Fruit fly (Drosophila melanogaster) whole organism, embryonic: ENCODE results near the gene heix.

Source experiments
- Abd-B ChIP-seq: fragments of 200-800 bp; sonication (Bioruptor generic); optimal IDR thresholded peaks from 2 replicates; lab custom pipeline; 2018; ENCODE audit warnings: missing biosample characterization, mild to moderate bottlenecking, missing genetic modification characterization, moderate library complexity
- CG10321 ChIP-seq: fragments of 200-800 bp; sonication (Bioruptor generic); IDR thresholded peaks from 2 replicates; pipeline ENCODE4 v1.3.6; 2022; ENCODE audit warnings: missing biosample characterization, missing genetic modification characterization
- CG11456 ChIP-seq: fragments of 200-800 bp; sonication (Bioruptor generic); IDR thresholded peaks from 3 replicates; pipeline ENCODE4 v1.3.6; 2022; ENCODE audit warnings: missing biosample characterization, missing genetic modification characterization
- CG18599 ChIP-seq: fragments of 200-800 bp; sonication (Bioruptor generic); optimal IDR thresholded peaks from 3 replicates; lab custom pipeline; 2017; ENCODE audit warnings: missing biosample characterization, missing genetic modification characterization, mild to moderate bottlenecking, moderate library complexity, missing genetic modification reagents
- CG32767 ChIP-seq: fragments of 200-800 bp; sonication (Bioruptor generic); IDR thresholded peaks from 2 replicates; pipeline ENCODE4 v1.3.6; 2022; ENCODE audit warnings: missing biosample characterization, missing genetic modification characterization
- CG34224 ChIP-seq: fragments of 200-800 bp; sonication (Bioruptor generic); IDR thresholded peaks from 3 replicates; pipeline ENCODE4 v1.3.6; 2022; ENCODE audit warnings: missing biosample characterization, missing genetic modification characterization; ENCODE audit not compliant: partially characterized antibody
- CG34376 ChIP-seq: fragments of 200-800 bp; sonication (Bioruptor generic); optimal IDR thresholded peaks from 2 replicates; lab custom pipeline; 2018; ENCODE audit warnings: missing biosample characterization, mild to moderate bottlenecking, missing genetic modification characterization
- CG3838 ChIP-seq: fragments of 200-800 bp; sonication (Bioruptor generic); optimal IDR thresholded peaks from 3 replicates; lab custom pipeline; 2016; ENCODE audit warnings: missing biosample characterization, missing genetic modification characterization
- CG3847 ChIP-seq: fragments of 200-800 bp; sonication (Bioruptor generic); IDR thresholded peaks from 2 replicates; pipeline ENCODE4 v1.3.6; 2022; ENCODE audit warnings: missing biosample characterization, missing genetic modification characterization
- CG43689 ChIP-seq: fragments of 200-800 bp; sonication (Bioruptor generic); IDR thresholded peaks from 2 replicates; pipeline ENCODE4 v1.3.6; 2022; ENCODE audit warnings: missing biosample characterization, missing genetic modification characterization
- CG4854 ChIP-seq: fragments of 200-800 bp; sonication (Bioruptor generic); optimal IDR thresholded peaks from 2 replicates; lab custom pipeline; 2016; ENCODE audit warnings: missing biosample characterization, missing genetic modification characterization, inconsistent platforms
- CG7839 ChIP-seq: fragments of 200-800 bp; sonication (Bioruptor generic); optimal IDR thresholded peaks from 3 replicates; lab custom pipeline; 2018; ENCODE audit warnings: missing biosample characterization, mild to moderate bottlenecking, missing genetic modification characterization, moderate library complexity
- CG8290 ChIP-seq, 3 experiments: fragments of 200-800 bp; sonication (Bioruptor generic); optimal IDR thresholded peaks; 2 replicates each; lab custom pipeline; 2016 to 2019; ENCODE audit warnings: missing biosample characterization in 3 of 3, missing genetic modification characterization in 3 of 3, mild to moderate bottlenecking in 2 of 3, moderate library complexity in 1 of 3
- CG8359 ChIP-seq: fragments of 200-800 bp; sonication (Bioruptor generic); optimal IDR thresholded peaks from 2 replicates; lab custom pipeline; 2017; ENCODE audit warnings: missing biosample characterization, mild to moderate bottlenecking, missing genetic modification characterization, borderline replicate concordance
- CG9437 ChIP-seq: fragments of 200-800 bp; sonication (Bioruptor generic); optimal IDR thresholded peaks from 2 replicates; lab custom pipeline; 2018; ENCODE audit warnings: missing biosample characterization, mild to moderate bottlenecking, missing genetic modification characterization
- CG9817 ChIP-seq: fragments of 200-800 bp; sonication (Bioruptor generic); optimal IDR thresholded peaks from 2 replicates; lab custom pipeline; 2018; ENCODE audit warnings: missing biosample characterization, mild to moderate bottlenecking, missing genetic modification characterization, moderate library complexity
- CkIIα-i1 ChIP-seq: fragments of 200-800 bp; sonication (Bioruptor generic); IDR thresholded peaks from 2 replicates; pipeline ENCODE4 v1.3.6; 2022; ENCODE audit warnings: missing biosample characterization, missing genetic modification characterization
- D ChIP-seq, 2 experiments: fragments of 200-800 bp in 1 of 2; fragments of >200 bp in 1 of 2; sonication (Bioruptor generic) in 1 of 2; optimal IDR thresholded peaks; 2 replicates in 1 of 2; 3 replicates in 1 of 2; lab custom pipeline; 2017; ENCODE audit warnings: mild to moderate bottlenecking in 1 of 2, missing biosample characterization in 1 of 2, missing genetic modification characterization in 1 of 2, missing genetic modification reagents in 1 of 2
- Ets65A ChIP-seq: fragments of 200-800 bp; sonication (Bioruptor generic); peaks from one replicate; lab custom pipeline; 2016; ENCODE audit warnings: missing biosample characterization, missing genetic modification characterization
- Gsc ChIP-seq: fragments of 200-800 bp; sonication (Bioruptor generic); IDR thresholded peaks from 2 replicates; pipeline ENCODE4 v1.3.6; 2022; ENCODE audit warnings: missing biosample characterization, missing genetic modification characterization
- HHEX ChIP-seq: fragments of 200-800 bp; sonication (Bioruptor generic); optimal IDR thresholded peaks from 3 replicates; lab custom pipeline; 2017; ENCODE audit warnings: missing biosample characterization, mild to moderate bottlenecking, missing genetic modification characterization, missing genetic modification reagents
- HLH54F ChIP-seq: fragments of 200-800 bp; sonication (Bioruptor generic); optimal IDR thresholded peaks from 3 replicates; lab custom pipeline; 2016; ENCODE audit warnings: missing biosample characterization, missing genetic modification characterization
- HmgD ChIP-seq: fragments of 200-800 bp; sonication (Bioruptor generic); optimal IDR thresholded peaks from 3 replicates; lab custom pipeline; 2016; ENCODE audit warnings: missing biosample characterization, missing genetic modification characterization
- Hr51 ChIP-seq, 2 experiments: fragments of 200-800 bp; sonication (Bioruptor generic); optimal IDR thresholded peaks; 2 replicates in 1 of 2; 3 replicates in 1 of 2; lab custom pipeline; 2016 to 2018; ENCODE audit warnings: missing biosample characterization in 2 of 2, missing genetic modification characterization in 2 of 2, mild to moderate bottlenecking in 1 of 2, moderate library complexity in 1 of 2
- Optix ChIP-seq: fragments of 200-800 bp; sonication (Bioruptor generic); IDR thresholded peaks from 3 replicates; pipeline ENCODE4 v1.3.6; 2022; ENCODE audit warnings: missing biosample characterization, missing genetic modification characterization
- Trl ChIP-seq, 3 experiments: fragments of >200 bp in 2 of 3; fragments of 200-800 bp in 1 of 3; sonication (Bioruptor generic) in 1 of 3; optimal IDR thresholded peaks; 2 replicates in 1 of 3; 3 replicates in 2 of 3; lab custom pipeline; 2016 to 2017; ENCODE audit warnings: missing biosample characterization in 1 of 3, missing genetic modification characterization in 1 of 3
- YL-1 ChIP-seq: fragments of 200-800 bp; sonication (Bioruptor generic); optimal IDR thresholded peaks from 3 replicates; lab custom pipeline; 2017; ENCODE audit warnings: missing biosample characterization, mild to moderate bottlenecking, missing genetic modification characterization
- ash1 ChIP-seq: fragments of 200-800 bp; sonication (Bioruptor generic); optimal IDR thresholded peaks from 2 replicates; lab custom pipeline; 2018; ENCODE audit warnings: missing biosample characterization, mild to moderate bottlenecking, missing genetic modification characterization
- cad ChIP-seq: fragments of >200 bp; optimal IDR thresholded peaks from 2 replicates; lab custom pipeline; 2017; ENCODE audit warnings: missing biosample characterization, missing genetic modification characterization
- cas ChIP-seq: fragments of 200-800 bp; sonication (Bioruptor generic); IDR thresholded peaks from 2 replicates; pipeline ENCODE4 v1.3.6; 2022; ENCODE audit warnings: missing biosample characterization, missing genetic modification characterization
- caup ChIP-seq: fragments of 200-800 bp; sonication (Bioruptor generic); optimal IDR thresholded peaks from 3 replicates; lab custom pipeline; 2017; ENCODE audit warnings: missing biosample characterization, mild to moderate bottlenecking, missing genetic modification characterization, moderate library complexity; ENCODE audit not compliant: severe bottlenecking
- chif ChIP-seq, 2 experiments: fragments of 200-800 bp; sonication (Bioruptor generic); optimal IDR thresholded peaks; 3 replicates each; lab custom pipeline; 2016; ENCODE audit warnings: missing biosample characterization in 2 of 2, missing genetic modification characterization in 2 of 2
- crp ChIP-seq, 2 experiments: fragments of 200-800 bp; sonication (Bioruptor generic); optimal IDR thresholded peaks; 2 replicates in 1 of 2; 3 replicates in 1 of 2; lab custom pipeline; 2017; ENCODE audit warnings: missing biosample characterization in 2 of 2, missing genetic modification characterization in 2 of 2, mild to moderate bottlenecking in 1 of 2, moderate library complexity in 1 of 2
- dimm ChIP-seq: fragments of 200-800 bp; sonication (Bioruptor generic); IDR thresholded peaks from 2 replicates; pipeline ENCODE4 v1.3.6; 2022; ENCODE audit warnings: missing biosample characterization, missing genetic modification characterization
- ems ChIP-seq: fragments of 200-800 bp; sonication (Bioruptor generic); optimal IDR thresholded peaks from 3 replicates; lab custom pipeline; 2016; ENCODE audit warnings: missing biosample characterization, missing genetic modification characterization
- kah ChIP-seq: fragments of 200-800 bp; sonication (Bioruptor generic); optimal IDR thresholded peaks from 2 replicates; lab custom pipeline; 2018; ENCODE audit warnings: missing biosample characterization, mild to moderate bottlenecking, missing genetic modification characterization
- nmo ChIP-seq: fragments of 200-800 bp; sonication (Bioruptor generic); optimal IDR thresholded peaks from 2 replicates; lab custom pipeline; 2018; ENCODE audit warnings: missing biosample characterization, mild to moderate bottlenecking, missing genetic modification characterization, moderate library complexity
- p53 ChIP-seq: fragments of 200-800 bp; sonication (Bioruptor generic); optimal IDR thresholded peaks from 2 replicates; lab custom pipeline; 2016; ENCODE audit warnings: missing biosample characterization, missing genetic modification characterization
- psq ChIP-seq: fragments of 200-800 bp; sonication (Bioruptor generic); optimal IDR thresholded peaks from 2 replicates; lab custom pipeline; 2017; ENCODE audit warnings: missing biosample characterization, missing genetic modification characterization
- sim ChIP-seq: fragments of 200-800 bp; sonication (Bioruptor generic); IDR thresholded peaks from 2 replicates; pipeline ENCODE4 v1.3.6; 2022; ENCODE audit warnings: missing biosample characterization, missing genetic modification characterization
- sna ChIP-seq: fragments of 200-800 bp; sonication (Bioruptor generic); IDR thresholded peaks from 2 replicates; pipeline ENCODE4 v1.3.6; 2022; ENCODE audit warnings: missing biosample characterization, missing genetic modification characterization; ENCODE audit not compliant: partially characterized antibody
- sob ChIP-seq: fragments of 200-800 bp; sonication (Bioruptor generic); IDR thresholded peaks from 2 replicates; pipeline ENCODE4 v1.3.6; 2022; ENCODE audit warnings: missing biosample characterization, missing genetic modification characterization
- sqz ChIP-seq: fragments of 200-800 bp; sonication (Bioruptor generic); optimal IDR thresholded peaks from 3 replicates; lab custom pipeline; 2018; ENCODE audit warnings: missing biosample characterization, mild to moderate bottlenecking, missing genetic modification characterization
- stwl ChIP-seq: fragments of 200-800 bp; sonication (Bioruptor generic); optimal IDR thresholded peaks from 3 replicates; lab custom pipeline; 2018; ENCODE audit warnings: missing biosample characterization, mild to moderate bottlenecking, missing genetic modification characterization, moderate library complexity
- twi ChIP-seq: fragments of 200-800 bp; optimal IDR thresholded peaks from 2 replicates; lab custom pipeline; 2019; ENCODE audit warnings: missing biosample characterization, mild to moderate bottlenecking, missing genetic modification characterization, moderate library complexity
- wor ChIP-seq: fragments of 200-800 bp; sonication (Bioruptor generic); IDR thresholded peaks from 2 replicates; pipeline ENCODE4 v1.3.6; 2022; ENCODE audit warnings: missing biosample characterization, missing genetic modification characterization
- zf30C ChIP-seq: fragments of 200-800 bp; sonication (Bioruptor generic); optimal IDR thresholded peaks from 3 replicates; lab custom pipeline; 2018; ENCODE audit warnings: missing biosample characterization, mild to moderate bottlenecking, missing genetic modification characterization
- zfh1 ChIP-seq: fragments of 200-800 bp; sonication (Bioruptor generic); IDR thresholded peaks from 3 replicates; pipeline ENCODE4 v1.3.6; 2022; ENCODE audit warnings: missing biosample characterization, missing genetic modification characterization
- zfh2 ChIP-seq: fragments of 200-800 bp; sonication (Bioruptor generic); optimal IDR thresholded peaks from 2 replicates; lab custom pipeline; 2016; ENCODE audit warnings: missing biosample characterization, missing genetic modification characterization

Gene heix

dm6 chr2L:16287006-16287601, 12.6 kb downstream of the heix start (continued):
- TF ChIP-seq CG18599 (GFP tag; lab: Kevin White, UChicago) (no peak), stwl (tag; lab: Kevin White, UChicago) (no peak), twi (no peak), CkIIα-i1 (GFP tag; lab: Robert Waterston, UW) (no peak), caup (no peak), CG32767 (GFP tag; lab: Robert Waterston, UW) (no peak), Trl (optimal IDR thresholded peaks at IDR 0.05; lab: Kevin White, UChicago) (peak; percentile 62 to 74), Trl (GFP tag; optimal IDR thresholded peaks at IDR 0.05; lab: Kevin White, UChicago) (no peak), Hr51 (GFP tag; optimal IDR thresholded peaks at IDR 0.05; lab: Kevin White, UChicago) (no peak), CG8359 (GFP tag; lab: Kevin White, UChicago) (peak; percentile 32), Abd-B (GFP tag; lab: Kevin White, UChicago) (no peak), CG9817 (no peak), HmgD (no peak), CG9437 (GFP tag; lab: Kevin White, UChicago) (no peak), chif (GFP tag; optimal IDR thresholded peaks at IDR 0.05; lab: Kevin White, UChicago) (no peak), zfh2 (GFP tag; lab: Kevin White, UChicago) (no peak), sqz (GFP tag; lab: Kevin White, UChicago) (no peak), CG4854 (GFP tag; lab: Kevin White, UChicago) (no peak), Ets65A (GFP tag; lab: Kevin White, UChicago) (no peak), CG8290 (GFP tag; optimal IDR thresholded peaks at IDR 0.05; lab: Kevin White, UChicago) (no peak), CG8290 (tag; optimal IDR thresholded peaks at IDR 0.05; lab: Kevin White, UChicago) (no peak), sna (GFP tag; lab: Robert Waterston, UW) (no peak), ash1 (no peak), CG34224 (GFP tag; lab: Robert Waterston, UW) (no peak), sob (no peak), sim (GFP tag; lab: Robert Waterston, UW) (no peak), D (optimal IDR thresholded peaks at IDR 0.05; lab: Kevin White, UChicago) (peak; percentile 17), D (GFP tag; optimal IDR thresholded peaks at IDR 0.05; lab: Kevin White, UChicago) (no peak), ems (GFP tag; lab: Kevin White, UChicago) (no peak), HLH54F (GFP tag; lab: Kevin White, UChicago) (no peak), CG11456 (GFP tag; lab: Robert Waterston, UW) (no peak), CG43689 (no peak), CG3847 (GFP tag; lab: Robert Waterston, UW) (no peak), wor (GFP tag; lab: Robert Waterston, UW) (no peak), dimm (GFP tag; lab: Robert Waterston, UW) (no peak), zf30C (GFP tag; lab: Kevin White, UChicago) (no peak), Optix (GFP tag; lab: Robert Waterston, UW) (no peak), CG3838 (GFP tag; lab: Kevin White, UChicago) (no peak), zfh1 (GFP tag; lab: Robert Waterston, UW) (no peak), YL-1 (GFP tag; lab: Kevin White, UChicago) (peak; percentile 33), p53 (GFP tag; lab: Kevin White, UChicago) (peak; percentile 99), CG34376 (GFP tag; lab: Kevin White, UChicago) (no peak), psq (no peak), kah (GFP tag; lab: Kevin White, UChicago) (no peak), cad (GFP tag; lab: Kevin White, UChicago) (no peak), cas (GFP tag; lab: Robert Waterston, UW) (no peak), Gsc (GFP tag; lab: Robert Waterston, UW) (no peak), CG10321 (GFP tag; lab: Robert Waterston, UW) (no peak), crp (GFP tag; optimal IDR thresholded peaks at IDR 0.05; lab: Kevin White, UChicago) (peak; percentile 61 to 82), nmo (GFP tag; lab: Kevin White, UChicago) (no peak), HHEX (GFP tag; lab: Kevin White, UChicago) (no peak), CG7839 (tag; lab: Kevin White, UChicago) (no peak)
